Worm (Caenorhabditis elegans): Measurements from ENCODE around the gene B0280.7.

B0280.7 gene

DNA sequence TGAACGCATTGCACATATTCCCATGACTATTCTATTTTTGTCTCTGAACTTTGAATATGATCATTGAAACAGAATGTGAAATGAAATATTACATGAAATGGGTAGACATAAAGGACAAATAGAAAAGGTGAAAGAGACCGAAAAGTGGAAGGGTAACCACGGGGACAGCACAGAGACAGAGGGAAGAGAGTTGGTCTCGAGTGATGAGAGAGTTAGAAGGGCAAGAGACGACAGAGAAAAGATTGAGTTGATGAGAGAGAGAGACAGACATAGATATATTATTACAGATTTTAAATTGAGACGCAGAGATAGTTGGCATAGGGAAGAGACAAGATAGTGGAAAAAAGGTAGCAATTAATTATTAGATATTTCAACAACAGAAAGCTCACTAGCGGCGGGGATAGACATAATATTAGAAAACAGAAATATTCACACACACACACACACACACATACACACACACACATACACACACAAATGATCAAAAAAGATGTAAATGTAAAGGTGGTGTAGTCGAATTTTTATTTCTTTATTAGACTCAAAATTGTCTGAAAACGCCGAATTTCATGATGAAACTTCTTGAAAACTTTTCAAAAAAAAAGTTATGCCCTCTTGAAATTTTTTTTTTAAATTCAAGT lies 5.0 kb upstream of the B0280.7 start (continued):
- TF ChIP-seq lir-3 (tag; optimal IDR thresholded peaks at IDR 0.05; ENCODE audit: poor library complexity) (peak; percentile 60), ztf-11 (tag; optimal IDR thresholded peaks at IDR 0.05) (no peak), fkh-4 (tag; optimal IDR thresholded peaks at IDR 0.05; ENCODE audit: borderline replicate concordance) (no peak), jun-1 (tag; optimal IDR thresholded peaks at IDR 0.05) (peak; percentile 84), C34B4.2 (tag; optimal IDR thresholded peaks at IDR 0.05) (no peak), F16B12.6 (tag; optimal IDR thresholded peaks at IDR 0.05) (peak; percentile 28), unc-98 (GFP tag; IDR thresholded peaks at IDR 0.05) (no peak), aha-1 (tag; optimal IDR thresholded peaks at IDR 0.05) (no peak), alr-1 (tag; optimal IDR thresholded peaks at IDR 0.05; ENCODE audit: borderline replicate concordance) (no peak), nhr-77 (tag; optimal IDR thresholded peaks at IDR 0.05) (peak; percentile 74), lin-35 (GFP tag; optimal IDR thresholded peaks at IDR 0.05) (peak; percentile 44 to 73), unc-86 (tag; optimal IDR thresholded peaks at IDR 0.05) (no peak), nhr-71 (tag; optimal IDR thresholded peaks at IDR 0.05) (peak; percentile 91), zip-4 (GFP tag; optimal IDR thresholded peaks at IDR 0.05) (no peak), blmp-1 (tag; optimal IDR thresholded peaks at IDR 0.05) (peak; percentile 78), grh-1 (GFP tag; IDR thresholded peaks at IDR 0.05) (no peak), skn-1 (tag; optimal IDR thresholded peaks at IDR 0.05) (peak; percentile 61), C04F5.9 (tag; optimal IDR thresholded peaks at IDR 0.05) (no peak), elt-2 (tag; optimal IDR thresholded peaks at IDR 0.05) (peak; percentile 26), lin-15B (tag; optimal IDR thresholded peaks at IDR 0.05) (no peak), nhr-237 (tag; optimal IDR thresholded peaks at IDR 0.05) (no peak), ztf-4 (tag; optimal IDR thresholded peaks at IDR 0.05) (peak; percentile 43), snu-23 (GFP tag; optimal IDR thresholded peaks at IDR 0.05) (peak; percentile 88), nhr-90 (tag; optimal IDR thresholded peaks at IDR 0.05; ENCODE audit: poor library complexity) (peak; percentile 63), tbx-2 (tag; optimal IDR thresholded peaks at IDR 0.05) (peak; percentile 55), Y116A8C.19 (tag; optimal IDR thresholded peaks at IDR 0.05; ENCODE audit: borderline replicate concordance) (no peak), pax-3 (tag; optimal IDR thresholded peaks at IDR 0.05) (peak; percentile 53), egl-27 (tag; optimal IDR thresholded peaks at IDR 0.05) (peak; percentile 72 to 78), hlh-17 (GFP tag; optimal IDR thresholded peaks at IDR 0.05; ENCODE audit: borderline replicate concordance) (no peak), dsc-1 (tag; optimal IDR thresholded peaks at IDR 0.05) (peak; percentile 51), irx-1 (tag; optimal IDR thresholded peaks at IDR 0.05) (peak; percentile 12), nhr-76 (tag; optimal IDR thresholded peaks at IDR 0.05) (no peak), efl-1 (optimal IDR thresholded peaks at IDR 0.05) (peak; percentile 67 to 75), efl-1 (GFP tag; optimal IDR thresholded peaks at IDR 0.05 in 1 of 2) (peak; percentile 39 to 93), mdl-1 (tag; optimal IDR thresholded peaks at IDR 0.05) (peak in 1 of 2 experiments; percentile 66), xbp-1 (tag; optimal IDR thresholded peaks at IDR 0.05) (peak; percentile 50), swsn-7 (tag; optimal IDR thresholded peaks at IDR 0.05) (peak; percentile 74)

DNA sequence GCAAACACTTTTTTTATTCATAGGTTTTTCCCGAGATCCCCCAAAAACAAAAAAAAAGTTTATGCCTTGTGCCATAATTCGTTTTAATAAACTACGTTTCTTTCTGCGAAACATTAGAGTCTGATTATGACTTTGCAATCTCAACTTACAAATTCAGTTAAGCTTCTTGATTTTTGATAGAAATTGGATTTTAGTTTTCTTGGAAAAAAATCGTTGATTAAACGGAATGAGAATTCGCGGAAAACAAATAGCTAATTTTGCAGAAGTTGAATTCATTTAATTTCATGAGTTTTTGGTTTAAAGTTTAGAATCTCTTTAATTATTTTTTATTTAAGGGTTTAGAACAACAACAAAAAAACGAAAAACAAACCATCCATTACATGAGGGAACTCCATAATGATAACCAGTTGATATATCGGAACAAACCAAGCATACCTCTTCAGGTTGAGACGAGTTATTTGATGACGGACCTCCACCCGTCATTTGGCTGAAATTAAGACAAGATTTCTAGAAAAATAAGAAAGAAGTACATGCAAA lies 3.3 kb upstream of the B0280.7 start, which contains the start of gene nhr-10:
Gene nhr-10 (minus strand): TSS at position 487 of the 537 bp plus-strand sequence.
- TF ChIP-seq nhr-12 (tag; optimal IDR thresholded peaks at IDR 0.05) (no peak), nhr-71 (tag; optimal IDR thresholded peaks at IDR 0.05) (peak; percentile 74), fkh-8 (tag; optimal IDR thresholded peaks at IDR 0.05) (peak; percentile 71), nhr-47 (tag; optimal IDR thresholded peaks at IDR 0.05) (peak; percentile 74), lsy-2 (tag; optimal IDR thresholded peaks at IDR 0.05) (peak in 1 of 2 experiments; percentile 46), nhr-11 (tag; optimal IDR thresholded peaks at IDR 0.05) (peak; percentile 48), swsn-7 (tag; optimal IDR thresholded peaks at IDR 0.05) (peak; percentile 41), pqm-1 (tag; optimal IDR thresholded peaks at IDR 0.05) (no peak), ceh-8 (GFP tag; optimal IDR thresholded peaks at IDR 0.05) (no peak), nhr-20 (tag; optimal IDR thresholded peaks at IDR 0.05) (peak; percentile 0), lin-14 (GFP tag; optimal IDR thresholded peaks at IDR 0.05) (peak; percentile 40)
